Fruit fly (Drosophila melanogaster) whole organism, wandering third instar larva: ENCODE data around the gene CG11892.

ENCODE experiments used
- CG32264 ChIP-seq: fragments of 200-800 bp; sonication (Bioruptor generic); optimal IDR thresholded peaks from 2 replicates; lab custom pipeline; 2016; ENCODE audit warnings: missing biosample characterization, missing genetic modification characterization
- Dfd ChIP-seq: fragments of >200 bp; optimal IDR thresholded peaks from 2 replicates; lab custom pipeline; 2017; ENCODE audit warnings: missing biosample characterization, missing genetic modification characterization
- h ChIP-seq: fragments of 200-800 bp; sonication (Bioruptor generic); optimal IDR thresholded peaks from 3 replicates; lab custom pipeline; 2016; ENCODE audit warnings: missing biosample characterization, mild to moderate bottlenecking, missing genetic modification characterization

DNA sequence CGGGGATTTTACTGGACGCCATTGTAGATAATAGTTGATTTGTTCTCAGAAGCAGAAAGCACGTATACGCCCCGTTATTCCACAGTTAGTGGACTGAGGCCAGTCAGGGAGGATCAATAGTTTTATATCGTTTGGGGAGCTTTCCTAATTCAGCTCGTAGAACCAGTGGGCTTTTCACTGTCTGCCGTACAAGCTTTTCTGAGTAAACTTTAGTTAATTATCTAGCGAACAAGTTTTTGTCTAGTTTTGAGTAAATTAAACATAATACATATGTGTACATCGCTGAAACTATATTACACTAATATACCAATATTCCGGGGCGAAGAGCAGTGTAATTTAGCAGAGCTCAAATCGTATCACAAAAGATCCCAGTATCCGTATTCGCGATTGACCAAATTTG is 41.3 kb downstream of the CG11892 start, which contains the start of gene CG10562:
- TF ChIP-seq CG32264 (GFP tag; lab: Kevin White, UChicago) = no peak
- TF ChIP-seq Dfd (GFP tag; lab: Kevin White, UChicago) = no peak
- TF ChIP-seq h (GFP tag; lab: Kevin White, UChicago) = no peak
